2 fruit fly cellular contexts compared by ENCODE assay signal in the genomic region with DNA sequence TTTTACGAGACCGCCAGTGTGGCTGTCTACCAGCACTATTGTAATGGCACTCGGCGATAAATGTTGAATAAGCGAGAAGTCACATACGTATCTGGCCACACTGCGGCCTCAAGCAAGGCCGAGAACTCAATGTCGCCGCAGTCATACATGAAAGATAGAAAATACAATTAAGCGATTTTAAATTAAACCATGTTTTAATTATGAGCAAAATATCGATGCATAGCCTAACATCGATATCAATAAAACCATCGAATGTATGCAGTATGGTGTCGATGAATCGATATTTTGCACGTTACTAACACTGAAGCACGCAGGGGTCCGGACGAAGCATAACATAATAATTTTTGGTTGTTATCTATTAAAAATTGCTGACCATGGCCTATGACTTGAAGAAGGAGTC.
TF ChIP-seq lines count a peak whose summit lies in the region.

A gene (minus strand): TSS at position 202 of the 400 bp plus-strand sequence.
A gene (plus strand): TSS at position 288 of the 400 bp plus-strand sequence.

TF ChIP-seq in whole organism, embryonic, 481 proteins besides CTCF, POLR2A, EP300 and RAD21 (continued from another document and continues in another):
- TF ChIP-seq gcm2 (GFP tag; optimal IDR thresholded peaks at IDR 0.05; lab: Kevin White, UChicago): no peak
- peak; percentile 96 for TF ChIP-seq CG14860 (GFP tag; IDR thresholded peaks at IDR 0.05; lab: Robert Waterston, UW; ENCODE audit: partially characterized antibody)
- TF ChIP-seq Sin3A (optimal IDR thresholded peaks at IDR 0.05; lab: Kevin White, UChicago): peak; percentile 84
- peak; percentile 95 for TF ChIP-seq HLH4C (GFP tag; IDR thresholded peaks at IDR 0.05; lab: Robert Waterston, UW; ENCODE audit: partially characterized antibody)
- TF ChIP-seq CG7963 (GFP tag; IDR thresholded peaks at IDR 0.05; lab: Robert Waterston, UW; ENCODE audit: partially characterized antibody): peak; percentile 83
- 0 out of 2 replicates have a peak, but pooled peaks have one; percentile 26 for TF ChIP-seq ssp (GFP tag; IDR thresholded peaks at IDR 0.05; lab: Robert Waterston, UW)
- peak; percentile 76; the same call in 2 of the 4 replicates for TF ChIP-seq chinmo (GFP tag; IDR thresholded peaks at IDR 0.05; lab: Robert Waterston, UW; ENCODE audit: partially characterized antibody)
- TF ChIP-seq pzg (GFP tag; optimal IDR thresholded peaks at IDR 0.05; lab: Kevin White, UChicago): peak; percentile 85
- peak; percentile 50 for TF ChIP-seq HmgZ (tag; optimal IDR thresholded peaks at IDR 0.05; lab: Kevin White, UChicago)
- TF ChIP-seq CG11093 (GFP tag; IDR thresholded peaks at IDR 0.05; lab: Robert Waterston, UW): no peak
- TF ChIP-seq CG30403 (GFP tag; optimal IDR thresholded peaks at IDR 0.05; lab: Kevin White, UChicago): peak; percentile 26
- peak; percentile 62 for TF ChIP-seq phol (tag; optimal IDR thresholded peaks at IDR 0.05; lab: Kevin White, UChicago)
- TF ChIP-seq CG6689 (GFP tag; IDR thresholded peaks at IDR 0.05; lab: Robert Waterston, UW): no peak
- TF ChIP-seq MBD-R2 (GFP tag; IDR thresholded peaks at IDR 0.05; lab: Robert Waterston, UW): peak; percentile 53
- no peak for TF ChIP-seq CG31441 (GFP tag; IDR thresholded peaks at IDR 0.05; lab: Robert Waterston, UW)
- no peak for TF ChIP-seq CG2875 (GFP tag; optimal IDR thresholded peaks at IDR 0.05; lab: Kevin White, UChicago)
- peak; percentile 59 for TF ChIP-seq row (GFP tag; IDR thresholded peaks at IDR 0.05; lab: Robert Waterston, UW)
- peak; percentile 20 for TF ChIP-seq CG3163 (GFP tag; optimal IDR thresholded peaks at IDR 0.05; lab: Kevin White, UChicago)
- TF ChIP-seq CG3847 (GFP tag; IDR thresholded peaks at IDR 0.05; lab: Robert Waterston, UW): peak; percentile 75
- peak; percentile 12 for TF ChIP-seq CG17829 (tag; optimal IDR thresholded peaks at IDR 0.05; lab: Kevin White, UChicago)
- TF ChIP-seq Myb (GFP tag; optimal IDR thresholded peaks at IDR 0.05; lab: Kevin White, UChicago): peak; percentile 54
- peak; percentile 76 for TF ChIP-seq CG2116 (GFP tag; optimal IDR thresholded peaks at IDR 0.05; lab: Kevin White, UChicago)
- no peak for TF ChIP-seq Bteb2 (GFP tag; optimal IDR thresholded peaks at IDR 0.05; lab: Kevin White, UChicago)
- TF ChIP-seq CG11560 (tag; IDR thresholded peaks at IDR 0.05; lab: Robert Waterston, UW): no peak
- no peak for TF ChIP-seq CG12942 (GFP tag; optimal IDR thresholded peaks at IDR 0.05; lab: Kevin White, UChicago)
- TF ChIP-seq Sry-δ (GFP tag; optimal IDR thresholded peaks at IDR 0.05; lab: Kevin White, UChicago): peak; percentile 88
- TF ChIP-seq CG4730 (GFP tag; IDR thresholded peaks at IDR 0.05; lab: Robert Waterston, UW): no peak
- peak in 1 of 2 experiments; percentile 3 for TF ChIP-seq crp (GFP tag; optimal IDR thresholded peaks at IDR 0.05; lab: Kevin White, UChicago)
- no peak for TF ChIP-seq wek (GFP tag; optimal IDR thresholded peaks at IDR 0.05; lab: Kevin White, UChicago)
- peak; percentile 97 for TF ChIP-seq Bgb (GFP tag; IDR thresholded peaks at IDR 0.05; lab: Robert Waterston, UW; ENCODE audit: partially characterized antibody)
- TF ChIP-seq nmo (GFP tag; optimal IDR thresholded peaks at IDR 0.05; lab: Kevin White, UChicago): peak; percentile 63
- no peak for TF ChIP-seq CG17385 (GFP tag; optimal IDR thresholded peaks at IDR 0.05; lab: Kevin White, UChicago)
- no peak for TF ChIP-seq Mes4 (GFP tag; optimal IDR thresholded peaks at IDR 0.05; lab: Kevin White, UChicago)
- peak; percentile 89 for TF ChIP-seq zen2 (GFP tag; IDR thresholded peaks at IDR 0.05; lab: Robert Waterston, UW; ENCODE audit: partially characterized antibody)
- TF ChIP-seq CG1647 (GFP tag; optimal IDR thresholded peaks at IDR 0.05; lab: Kevin White, UChicago): no peak
- no peak for TF ChIP-seq twi (tag; optimal IDR thresholded peaks at IDR 0.05; lab: Kevin White, UChicago)
- peak; percentile 42 for TF ChIP-seq CG4617 (GFP tag; optimal IDR thresholded peaks at IDR 0.05; lab: Kevin White, UChicago; ENCODE audit: borderline replicate concordance)
- TF ChIP-seq sob (GFP tag; IDR thresholded peaks at IDR 0.05; lab: Robert Waterston, UW): peak; percentile 43; the same call in 1 of the 2 replicates
- peak; percentile 39 for TF ChIP-seq dm (GFP tag; optimal IDR thresholded peaks at IDR 0.05; lab: Kevin White, UChicago)
- peak; percentile 93 for TF ChIP-seq bbx (GFP tag; IDR thresholded peaks at IDR 0.05; lab: Robert Waterston, UW; ENCODE audit: partially characterized antibody)
- TF ChIP-seq dpn (GFP tag; optimal IDR thresholded peaks at IDR 0.05; lab: Kevin White, UChicago): peak in 1 of 2 experiments; percentile 21
- TF ChIP-seq CG11696 (GFP tag; IDR thresholded peaks at IDR 0.05; lab: Robert Waterston, UW): no peak
- TF ChIP-seq ato (GFP tag; IDR thresholded peaks at IDR 0.05; lab: Robert Waterston, UW; ENCODE audit: partially characterized antibody): peak; percentile 77
- TF ChIP-seq z (GFP tag; IDR thresholded peaks at IDR 0.05; lab: Robert Waterston, UW): no peak
- TF ChIP-seq sd (tag; optimal IDR thresholded peaks at IDR 0.05; lab: Kevin White, UChicago): no peak
- no peak for TF ChIP-seq org-1 (GFP tag; optimal IDR thresholded peaks at IDR 0.05; lab: Kevin White, UChicago)
- TF ChIP-seq bigmax (GFP tag; optimal IDR thresholded peaks at IDR 0.05; lab: Kevin White, UChicago): no peak
- peak; percentile 81 for TF ChIP-seq CG8290 (GFP tag; optimal IDR thresholded peaks at IDR 0.05; lab: Kevin White, UChicago)
- TF ChIP-seq CG8290 (tag; optimal IDR thresholded peaks at IDR 0.05; lab: Kevin White, UChicago): peak; percentile 25 to 45
- peak; percentile 20 for TF ChIP-seq Dp (GFP tag; optimal IDR thresholded peaks at IDR 0.05; lab: Kevin White, UChicago)
- TF ChIP-seq CG9932 (GFP tag; IDR thresholded peaks at IDR 0.05; lab: Robert Waterston, UW): peak; percentile 66
- no peak for TF ChIP-seq salm (tag; optimal IDR thresholded peaks at IDR 0.05; lab: Kevin White, UChicago)
- no peak for TF ChIP-seq NC2α (GFP tag; optimal IDR thresholded peaks at IDR 0.05; lab: Kevin White, UChicago)
- TF ChIP-seq Abd-B (GFP tag; optimal IDR thresholded peaks at IDR 0.05; lab: Kevin White, UChicago): peak; percentile 50
- peak; percentile 87 for TF ChIP-seq unc-4 (GFP tag; IDR thresholded peaks at IDR 0.05; lab: Robert Waterston, UW; ENCODE audit: partially characterized antibody)
- TF ChIP-seq zfh2 (GFP tag; optimal IDR thresholded peaks at IDR 0.05; lab: Kevin White, UChicago): peak; percentile 25
- TF ChIP-seq CG12155 (GFP tag; optimal IDR thresholded peaks at IDR 0.05; lab: Kevin White, UChicago): peak; percentile 21
- TF ChIP-seq ase (GFP tag; IDR thresholded peaks at IDR 0.05; lab: Robert Waterston, UW): no peak
- TF ChIP-seq tna (GFP tag; IDR thresholded peaks at IDR 0.05; lab: Robert Waterston, UW; ENCODE audit: partially characterized antibody): peak; percentile 91
- TF ChIP-seq CG10366 (GFP tag; IDR thresholded peaks at IDR 0.05; lab: Robert Waterston, UW): no peak
- no peak for TF ChIP-seq CG6765 (GFP tag; optimal IDR thresholded peaks at IDR 0.05; lab: Kevin White, UChicago)

TF ChIP-seq in whole organism, prepupa, 60 proteins besides CTCF, POLR2A, EP300 and RAD21 (continued from another document):
- TF ChIP-seq CG31627 (GFP tag; optimal IDR thresholded peaks at IDR 0.05; lab: Kevin White, UChicago): peak; percentile 21
- no peak for TF ChIP-seq CG7368 (GFP tag; optimal IDR thresholded peaks at IDR 0.05; lab: Kevin White, UChicago)
- TF ChIP-seq Eip78C (GFP tag; lab: Kevin White, UChicago): peak; percentile 78
- TF ChIP-seq CG6808 (GFP tag; optimal IDR thresholded peaks at IDR 0.05; lab: Kevin White, UChicago): no peak
- no peak for TF ChIP-seq CG32006 (GFP tag; optimal IDR thresholded peaks at IDR 0.05; lab: Kevin White, UChicago)
- no peak for TF ChIP-seq Gug (GFP tag; IDR thresholded peaks at IDR 0.05; lab: Robert Waterston, UW)
- TF ChIP-seq acj6 (GFP tag; optimal IDR thresholded peaks at IDR 0.05; lab: Kevin White, UChicago): no peak
- no peak for TF ChIP-seq pdm3 (GFP tag; optimal IDR thresholded peaks at IDR 0.05; lab: Kevin White, UChicago)
- TF ChIP-seq CG11762 (GFP tag; optimal IDR thresholded peaks at IDR 0.05; lab: Kevin White, UChicago; ENCODE audit: insufficient read depth): no peak
- no peak for TF ChIP-seq Ets96B (tag; optimal IDR thresholded peaks at IDR 0.05; lab: Kevin White, UChicago)
- no peak for TF ChIP-seq fd85E (GFP tag; optimal IDR thresholded peaks at IDR 0.05; lab: Kevin White, UChicago)
- TF ChIP-seq CG10631 (GFP tag; optimal IDR thresholded peaks at IDR 0.05; lab: Kevin White, UChicago): no peak
- no peak for TF ChIP-seq CG11902 (GFP tag; optimal IDR thresholded peaks at IDR 0.05; lab: Kevin White, UChicago)
- TF ChIP-seq svp (GFP tag; lab: Kevin White, UChicago): peak; percentile 83
- no peak for TF ChIP-seq CG1621 (tag; optimal IDR thresholded peaks at IDR 0.05; lab: Kevin White, UChicago)
- TF ChIP-seq achi (GFP tag; optimal IDR thresholded peaks at IDR 0.05; lab: Kevin White, UChicago): no peak
- TF ChIP-seq net (GFP tag; optimal IDR thresholded peaks at IDR 0.05; lab: Kevin White, UChicago): no peak
- TF ChIP-seq CG3919 (GFP tag; optimal IDR thresholded peaks at IDR 0.05; lab: Kevin White, UChicago): peak; percentile 0
- no peak for TF ChIP-seq CG15336 (GFP tag; IDR thresholded peaks at IDR 0.05; lab: Robert Waterston, UW)
- TF ChIP-seq esn (GFP tag; optimal IDR thresholded peaks at IDR 0.05; lab: Kevin White, UChicago): peak; percentile 46
- TF ChIP-seq Hr38 (GFP tag; optimal IDR thresholded peaks at IDR 0.05; lab: Kevin White, UChicago): no peak
- peak; percentile 2 for TF ChIP-seq cyc (GFP tag; optimal IDR thresholded peaks at IDR 0.05; lab: Kevin White, UChicago)
- peak; percentile 21 for TF ChIP-seq topi (GFP tag; optimal IDR thresholded peaks at IDR 0.05; lab: Kevin White, UChicago)
- no peak for TF ChIP-seq Sox102F (GFP tag; optimal IDR thresholded peaks at IDR 0.05; lab: Kevin White, UChicago)
- no peak for TF ChIP-seq Eip93F (GFP tag; optimal IDR thresholded peaks at IDR 0.05; lab: Kevin White, UChicago)
- TF ChIP-seq Hr4 (GFP tag; optimal IDR thresholded peaks at IDR 0.05; lab: Kevin White, UChicago): no peak
- TF ChIP-seq Sox15 (GFP tag; optimal IDR thresholded peaks at IDR 0.05; lab: Kevin White, UChicago): no peak
- TF ChIP-seq CG6276 (GFP tag; optimal IDR thresholded peaks at IDR 0.05; lab: Kevin White, UChicago): no peak
- no peak for TF ChIP-seq CG8319 (GFP tag; optimal IDR thresholded peaks at IDR 0.05; lab: Kevin White, UChicago)
- no peak for TF ChIP-seq Eip75B (GFP tag; optimal IDR thresholded peaks at IDR 0.05; lab: Kevin White, UChicago)
- no peak for TF ChIP-seq fkh (GFP tag; optimal IDR thresholded peaks at IDR 0.05; lab: Kevin White, UChicago)
- peak; percentile 37 for TF ChIP-seq Hr39 (GFP tag; optimal IDR thresholded peaks at IDR 0.05; lab: Kevin White, UChicago)
- no peak for TF ChIP-seq Sox14 (GFP tag; optimal IDR thresholded peaks at IDR 0.05; lab: Kevin White, UChicago)
- TF ChIP-seq Blimp-1 (GFP tag; optimal IDR thresholded peaks at IDR 0.05; lab: Kevin White, UChicago): no peak
- TF ChIP-seq dsx (GFP tag; optimal IDR thresholded peaks at IDR 0.05; lab: Kevin White, UChicago; ENCODE audit: poor library complexity, severe bottlenecking): no peak
- TF ChIP-seq CG6854 (GFP tag; optimal IDR thresholded peaks at IDR 0.05; lab: Kevin White, UChicago): no peak
- no peak for TF ChIP-seq Lpt (GFP tag; optimal IDR thresholded peaks at IDR 0.05; lab: Kevin White, UChicago)
- no peak for TF ChIP-seq vri (GFP tag; optimal IDR thresholded peaks at IDR 0.05; lab: Kevin White, UChicago)
